Worm (Caenorhabditis elegans) whole organism, mixed stage, embryonic: ENCODE results near the gene Y57E12AL.6.
A peak's percentile ranks its signal among the peaks of the same experiment; 100 is the strongest.

Experiments
- M03D4.4 ChIP-seq: sonication (generic microtip); optimal IDR thresholded peaks from 2 replicates; lab custom pipeline; 2017; ENCODE audit warnings: mild to moderate bottlenecking, missing genetic modification characterization, missing compliant biosample characterization
- bed-3 ChIP-seq: fragments of 200-800 bp; sonication (Bioruptor generic); optimal IDR thresholded peaks from 3 replicates; lab custom pipeline; 2018; ENCODE audit warnings: mild to moderate bottlenecking, missing genetic modification characterization, moderate library complexity, missing compliant biosample characterization
- blmp-1 ChIP-seq: fragments of 150-350 bp; optimal IDR thresholded peaks from 2 replicates; lab custom pipeline; 2014; ENCODE audit warnings: missing biosample characterization, missing genetic modification characterization
- ceh-43 ChIP-seq: fragments of 200-800 bp; sonication (Bioruptor generic); optimal IDR thresholded peaks from 2 replicates; lab custom pipeline; 2018; ENCODE audit warnings: mild to moderate bottlenecking, missing genetic modification characterization, moderate library complexity, missing compliant biosample characterization
- ceh-83 ChIP-seq: fragments of 200-800 bp; sonication (Bioruptor generic); optimal IDR thresholded peaks from 2 replicates; lab custom pipeline; 2018; ENCODE audit warnings: mild to moderate bottlenecking, missing genetic modification characterization, missing compliant biosample characterization
- ces-1 ChIP-seq: fragments of 150-350 bp; optimal IDR thresholded peaks from 2 replicates; lab custom pipeline; 2014; ENCODE audit warnings: missing biosample characterization, missing genetic modification reagents, missing genetic modification characterization
- cnd-1 ChIP-seq: fragments of 200-800 bp; sonication (Bioruptor generic); optimal IDR thresholded peaks from 2 replicates; lab custom pipeline; 2018; ENCODE audit warnings: mild to moderate bottlenecking, missing genetic modification characterization, missing compliant biosample characterization
- drap-1 ChIP-seq: fragments of 200-800 bp; sonication (Bioruptor generic); optimal IDR thresholded peaks from 3 replicates; lab custom pipeline; 2018; ENCODE audit warnings: mild to moderate bottlenecking, missing genetic modification characterization, missing compliant biosample characterization
- elt-3 ChIP-seq: fragments of 150-350 bp; optimal IDR thresholded peaks from 2 replicates; lab custom pipeline; 2014; ENCODE audit warnings: missing biosample characterization, missing genetic modification characterization
- flh-1 ChIP-seq: fragments of 200-800 bp; sonication (Bioruptor generic); optimal IDR thresholded peaks from 2 replicates; lab custom pipeline; 2018; ENCODE audit warnings: mild to moderate bottlenecking, missing genetic modification characterization, moderate library complexity, missing compliant biosample characterization
- hlh-1 ChIP-seq: fragments of 150-350 bp; optimal IDR thresholded peaks from 2 replicates; lab custom pipeline; 2014; ENCODE audit warnings: missing biosample characterization, missing genetic modification reagents, missing genetic modification characterization
- lin-13 ChIP-seq: fragments of 150-350 bp; optimal IDR thresholded peaks from 2 replicates; lab custom pipeline; 2014; ENCODE audit warnings: missing biosample characterization, missing genetic modification characterization
- lin-32 ChIP-seq: fragments of 200-800 bp; sonication (Bioruptor generic); optimal IDR thresholded peaks from 2 replicates; lab custom pipeline; 2018; ENCODE audit warnings: mild to moderate bottlenecking, missing genetic modification characterization, missing compliant biosample characterization
- lsy-2 ChIP-seq: fragments of 150-350 bp; optimal IDR thresholded peaks from 2 replicates; lab custom pipeline; 2014; ENCODE audit warnings: missing biosample characterization, missing genetic modification characterization
- mab-5 ChIP-seq: fragments of 150-350 bp; optimal IDR thresholded peaks from 2 replicates; lab custom pipeline; 2014; ENCODE audit warnings: missing biosample characterization, missing genetic modification characterization
- mep-1 ChIP-seq: fragments of 150-350 bp; optimal IDR thresholded peaks from 2 replicates; lab custom pipeline; 2017; ENCODE audit warnings: missing biosample characterization, missing genetic modification reagents, missing genetic modification characterization, inconsistent platforms
- mls-2 ChIP-seq: sonication (generic microtip); optimal IDR thresholded peaks from 2 replicates; lab custom pipeline; 2016; ENCODE audit warnings: mild to moderate bottlenecking, missing genetic modification characterization, moderate library complexity, missing compliant biosample characterization
- nhr-12 ChIP-seq: fragments of 150-350 bp; optimal IDR thresholded peaks from 2 replicates; lab custom pipeline; 2014; ENCODE audit warnings: missing biosample characterization, missing genetic modification characterization
- nhr-2 ChIP-seq: fragments of 150-350 bp; optimal IDR thresholded peaks from 2 replicates; lab custom pipeline; 2014; ENCODE audit warnings: missing biosample characterization, missing genetic modification characterization
- nhr-28 ChIP-seq: fragments of 150-350 bp; optimal IDR thresholded peaks from 2 replicates; lab custom pipeline; 2014; ENCODE audit warnings: missing biosample characterization, missing genetic modification characterization
- nhr-76 ChIP-seq: sonication (generic microtip); optimal IDR thresholded peaks from 2 replicates; lab custom pipeline; 2017; ENCODE audit warnings: missing biosample characterization, missing genetic modification characterization
- pha-4 ChIP-seq: fragments of 150-350 bp; optimal IDR thresholded peaks from 2 replicates; lab custom pipeline; 2018; ENCODE audit warnings: missing biosample characterization, missing genetic modification reagents, missing genetic modification characterization
- sem-2 ChIP-seq: fragments of 200-800 bp; sonication (Bioruptor generic); optimal IDR thresholded peaks from 2 replicates; lab custom pipeline; 2018; ENCODE audit warnings: mild to moderate bottlenecking, missing genetic modification characterization, missing compliant biosample characterization
- snpc-4 ChIP-seq: fragments of 150-350 bp; optimal IDR thresholded peaks from 2 replicates; lab custom pipeline; 2014; ENCODE audit warnings: missing biosample characterization, missing genetic modification characterization
- tbx-8 ChIP-seq: fragments of 200-800 bp; sonication (Bioruptor generic); optimal IDR thresholded peaks from 2 replicates; lab custom pipeline; 2018; ENCODE audit warnings: mild to moderate bottlenecking, missing genetic modification characterization, moderate library complexity, missing compliant biosample characterization
- unc-120 ChIP-seq: sonication (generic microtip); optimal IDR thresholded peaks from 2 replicates; lab custom pipeline; 2017; ENCODE audit warnings: missing genetic modification characterization, missing compliant biosample characterization; ENCODE audit not compliant: poor library complexity, severe bottlenecking
- unc-39 ChIP-seq: fragments of 150-350 bp; optimal IDR thresholded peaks from 2 replicates; lab custom pipeline; 2014; ENCODE audit warnings: missing biosample characterization, missing genetic modification characterization
- unc-62 ChIP-seq: fragments of 150-350 bp; optimal IDR thresholded peaks from 2 replicates; lab custom pipeline; 2014; ENCODE audit warnings: missing biosample characterization, missing genetic modification reagents, missing genetic modification characterization

Gene Y57E12AL.6

DNA sequence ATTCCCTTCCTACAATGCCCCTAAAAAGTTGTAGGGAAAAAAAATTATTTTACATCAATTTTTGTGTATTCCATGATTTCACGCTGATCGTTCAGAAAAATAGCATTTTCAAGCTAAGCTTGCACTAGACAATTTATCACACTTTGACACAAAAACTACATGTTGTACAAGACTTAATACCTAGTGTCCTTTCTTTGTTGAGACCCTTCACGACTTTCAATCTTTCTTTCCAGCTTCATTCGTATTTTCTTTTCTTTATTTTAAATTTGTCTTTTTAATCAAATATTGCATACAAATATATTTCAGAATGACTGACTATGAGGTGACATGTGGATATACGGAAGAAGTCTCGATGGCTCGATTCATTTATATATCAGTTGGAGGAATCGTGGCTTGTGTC, 14.3 kb downstream of the Y57E12AL.6 start, which contains the start of gene F20A1.2:
TSS of gene F20A1.2 (plus strand) at position 301 of the 400 bp plus-strand sequence.
- no peak for TF ChIP-seq nhr-2 (tag; lab: Kevin White, UChicago)

DNA sequence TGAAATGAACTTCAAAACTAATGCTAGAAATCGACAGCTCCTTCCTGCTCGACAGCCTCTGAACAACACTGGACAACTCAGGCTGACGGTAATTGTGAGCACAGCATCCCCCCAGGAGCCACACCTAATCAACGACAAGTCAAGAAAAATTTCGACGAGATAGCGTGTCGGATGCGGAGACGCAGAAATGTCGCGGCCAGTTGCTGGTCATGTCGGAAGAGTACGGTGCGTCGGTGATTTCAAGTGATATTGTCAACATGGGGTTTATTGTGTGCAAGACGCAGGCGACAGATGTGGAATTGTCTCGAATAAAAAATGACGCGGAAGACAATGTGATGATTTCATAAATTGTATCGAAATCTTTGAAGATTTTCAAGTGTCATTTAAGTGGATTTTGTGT, 23.8 kb downstream of the Y57E12AL.6 start, which contains the start of gene twk-11:
TSS of gene twk-11 (minus strand) at position 101 of the 400 bp plus-strand sequence.
- no peak for TF ChIP-seq nhr-12 (tag; lab: Kevin White, UChicago)
- TF ChIP-seq sem-2 (GFP tag; lab: Kevin White, UChicago): no peak
- TF ChIP-seq nhr-28 (tag; lab: Kevin White, UChicago): no peak
- TF ChIP-seq ceh-43 (GFP tag; lab: Kevin White, UChicago): no peak
- TF ChIP-seq unc-39 (tag; lab: Kevin White, UChicago): no peak
- TF ChIP-seq pha-4: peak; percentile 20
- TF ChIP-seq, all 35 proteins: peak for 1

DNA sequence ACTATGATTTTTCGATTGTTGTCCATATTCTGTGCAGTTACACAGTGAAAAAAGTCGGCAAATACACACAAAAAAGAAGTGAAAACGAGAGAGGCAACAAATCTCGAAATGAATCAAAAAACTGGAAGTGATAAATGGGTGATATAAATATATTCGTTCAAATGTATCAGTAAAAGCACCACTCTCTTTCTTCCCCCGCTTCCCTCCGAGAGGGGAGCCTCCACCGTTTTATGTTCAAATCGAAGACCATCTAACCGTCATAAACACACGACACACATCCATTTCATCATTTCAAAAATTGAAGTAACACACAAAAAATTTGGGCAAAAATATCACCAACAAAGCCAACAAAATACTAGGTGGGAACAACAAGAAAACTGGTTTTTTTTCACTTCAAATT, 33.2 kb downstream of the Y57E12AL.6 start, which contains the start of gene F20A1.6:
TSS of gene F20A1.6 (minus strand) at position 101 of the 400 bp plus-strand sequence.
- TF ChIP-seq mab-5 (tag; lab: Kevin White, UChicago) (no peak), tbx-8 (no peak)

DNA sequence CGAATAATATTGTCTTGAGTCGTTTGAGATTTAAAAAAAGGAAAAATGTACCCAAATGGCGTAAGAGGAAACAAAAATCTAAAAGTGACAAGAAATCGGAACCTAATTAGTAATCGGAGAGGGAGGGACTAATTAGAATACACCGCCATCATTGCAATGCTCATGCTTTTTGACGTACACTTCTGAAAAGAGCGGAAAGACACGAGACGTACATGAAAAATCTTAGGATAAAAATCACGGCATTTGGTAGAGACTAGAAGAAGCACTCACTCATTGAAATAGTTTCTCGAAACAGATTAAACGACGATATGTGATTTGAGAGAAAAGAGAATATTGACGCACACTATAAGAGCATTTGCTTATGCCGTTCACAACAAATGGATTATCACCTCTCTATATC, 37.3 kb downstream of the Y57E12AL.6 start:
- TF ChIP-seq bed-3 (GFP tag; lab: Kevin White, UChicago) (no peak), sem-2 (GFP tag; lab: Kevin White, UChicago) (no peak), lin-13 (tag; lab: Kevin White, UChicago) (no peak), elt-3 (tag; lab: Kevin White, UChicago) (no peak), blmp-1 (tag; lab: Kevin White, UChicago) (no peak), mls-2 (tag; lab: Kevin White, UChicago) (no peak), mab-5 (tag; lab: Kevin White, UChicago) (no peak)

DNA sequence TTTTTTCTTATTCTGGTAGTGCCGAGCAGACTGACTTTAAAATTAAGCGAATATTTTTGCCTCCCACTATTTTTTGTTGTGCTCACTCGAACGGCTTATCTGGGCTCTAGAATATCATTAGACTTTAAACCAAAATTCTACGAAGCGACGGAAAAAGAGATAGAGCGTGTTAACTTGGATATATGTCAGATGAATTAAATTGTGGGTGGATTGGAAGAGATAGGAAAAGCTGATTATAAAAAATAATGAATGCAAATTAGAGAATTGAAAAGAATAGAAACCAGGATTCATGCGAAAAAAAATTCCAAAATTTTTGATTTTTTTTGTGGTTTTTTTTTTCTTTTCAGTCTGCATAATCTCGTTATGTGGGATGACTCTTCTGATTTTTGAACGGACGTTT, 38.5 kb downstream of the Y57E12AL.6 start, which contains the start of gene F20A1.4:
TSS of gene F20A1.4 (minus strand) at position 101 of the 400 bp plus-strand sequence.
- TF ChIP-seq snpc-4 (tag; lab: Kevin White, UChicago) (no peak), mab-5 (tag; lab: Kevin White, UChicago) (no peak), unc-120 (no peak), unc-62 (GFP tag; lab: Kevin White, UChicago) (no peak), pha-4 (no peak), blmp-1 (tag; lab: Kevin White, UChicago) (no peak), ceh-83 (GFP tag; lab: Kevin White, UChicago) (no peak), lsy-2 (tag; lab: Kevin White, UChicago) (no peak), unc-39 (tag; lab: Kevin White, UChicago) (no peak), nhr-76 (tag; lab: Kevin White, UChicago) (no peak), drap-1 (no peak), flh-1 (GFP tag; lab: Kevin White, UChicago) (no peak)
- TF ChIP-seq, all 35 proteins: peak for 0

DNA sequence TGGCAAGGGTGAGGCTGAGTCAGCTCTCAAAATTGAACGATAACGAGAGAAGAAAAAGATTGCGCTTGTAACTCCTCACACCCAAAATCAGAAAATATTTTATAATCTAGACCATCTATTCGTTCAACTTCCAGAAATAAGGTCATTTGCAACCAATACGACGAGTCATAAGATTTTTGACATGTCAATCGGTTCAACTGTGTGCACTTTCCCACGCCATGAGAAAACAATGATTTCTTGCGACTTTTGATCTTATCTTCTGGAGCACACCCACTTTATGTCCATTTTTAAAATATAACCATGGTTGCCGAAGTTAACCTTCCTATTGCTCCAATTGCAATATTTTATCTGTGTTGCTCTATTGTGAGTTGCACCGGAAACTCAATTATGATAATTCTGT, 43.2 kb downstream of the Y57E12AL.6 start, which contains the start of gene srsx-32:
TSS of gene srsx-32 (plus strand) at position 301 of the 400 bp plus-strand sequence.
- TF ChIP-seq mab-5 (tag; lab: Kevin White, UChicago) (no peak), snpc-4 (tag; lab: Kevin White, UChicago) (no peak), nhr-2 (tag; lab: Kevin White, UChicago) (no peak), ceh-83 (GFP tag; lab: Kevin White, UChicago) (no peak), lin-32 (GFP tag; lab: Kevin White, UChicago) (no peak), blmp-1 (tag; lab: Kevin White, UChicago) (no peak), ces-1 (no peak), M03D4.4 (tag; lab: Kevin White, UChicago) (no peak), hlh-1 (tag; lab: Kevin White, UChicago) (no peak), nhr-12 (tag; lab: Kevin White, UChicago) (no peak), ceh-43 (GFP tag; lab: Kevin White, UChicago) (no peak), unc-39 (tag; lab: Kevin White, UChicago) (no peak), pha-4 (no peak), bed-3 (GFP tag; lab: Kevin White, UChicago) (no peak)
- TF ChIP-seq, all 35 proteins: peak for 0

DNA sequence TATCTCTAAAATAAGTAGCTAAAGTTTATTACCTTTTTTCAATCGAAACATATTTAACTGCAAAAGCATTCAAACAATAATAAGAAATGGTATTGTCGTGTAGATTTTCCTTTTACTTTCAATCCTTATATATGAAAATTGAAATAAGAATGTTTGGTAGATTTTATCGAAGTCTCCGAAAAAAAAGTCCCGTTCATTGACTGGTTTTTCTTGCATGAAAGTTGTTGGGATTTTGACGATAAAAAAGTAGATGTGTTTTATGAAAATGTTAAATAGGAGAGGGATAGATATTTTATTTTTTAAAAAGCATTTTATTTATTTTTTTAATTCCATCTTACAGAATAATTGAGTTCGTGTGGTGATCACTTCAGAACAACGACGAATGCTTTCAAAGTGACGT, 44.4 kb downstream of the Y57E12AL.6 start, which contains the start of gene C33G8.13:
TSS of gene C33G8.13 (minus strand) at position 101 of the 400 bp plus-strand sequence.
- no peak for TF ChIP-seq unc-120
- no peak for TF ChIP-seq ceh-83 (GFP tag; lab: Kevin White, UChicago)
- no peak for TF ChIP-seq nhr-28 (tag; lab: Kevin White, UChicago)
- TF ChIP-seq cnd-1 (tag; lab: Kevin White, UChicago): no peak
- TF ChIP-seq mab-5 (tag; lab: Kevin White, UChicago): no peak
- TF ChIP-seq nhr-2 (tag; lab: Kevin White, UChicago): no peak
- TF ChIP-seq elt-3 (tag; lab: Kevin White, UChicago): no peak
- TF ChIP-seq mep-1 (tag; lab: Kevin White, UChicago): no peak
